Worm (Caenorhabditis elegans): ENCODE data around the gene F55B11.6.

- TF ChIP-seq hmbx-1 (tag; optimal IDR thresholded peaks at IDR 0.05) (no peak), tra-4 (tag; optimal IDR thresholded peaks at IDR 0.05) (no peak), F13C5.2 (tag; optimal IDR thresholded peaks at IDR 0.05) (no peak), ama-1 (optimal IDR thresholded peaks at IDR 0.05) (no peak), flt-1 (GFP tag; IDR thresholded peaks at IDR 0.05) (no peak), hmg-4 (GFP tag; optimal IDR thresholded peaks at IDR 0.05) (no peak), hnd-1 (tag; optimal IDR thresholded peaks at IDR 0.05) (no peak), scrt-1 (GFP tag; IDR thresholded peaks at IDR 0.05) (no peak), sea-1 (GFP tag; conservative IDR thresholded peaks at IDR 0.05) (no peak)
These were observed 28.3 kb upstream of the F55B11.6 start for ce11 chrIV:14445191-14445795.
